Fruit fly (Drosophila melanogaster): ENCODE measurements around the gene Cpr78Cc.

DNA sequence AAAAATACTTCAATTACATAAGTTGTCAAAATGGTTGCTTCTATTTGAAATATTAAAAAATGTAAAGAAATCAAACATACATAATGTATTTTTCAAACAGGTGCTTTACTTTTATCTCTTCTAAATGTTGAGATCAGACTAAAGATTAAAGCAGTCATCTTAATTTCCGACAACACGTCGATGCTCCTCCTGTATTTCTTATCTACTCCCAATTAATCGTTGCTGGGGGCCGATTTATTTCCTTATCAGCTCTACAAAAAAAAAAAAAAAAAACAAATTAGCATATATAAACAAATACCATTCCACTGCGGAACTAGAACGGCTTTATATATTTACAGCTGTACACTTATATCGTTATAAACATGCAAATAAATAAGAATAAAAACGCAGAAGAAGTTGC, 18.7 kb upstream of the Cpr78Cc start:
- TF ChIP-seq CG14655 (GFP tag; optimal IDR thresholded peaks at IDR 0.05) (no peak), rn (GFP tag; IDR thresholded peaks at IDR 0.05) (no peak), D1 (tag; optimal IDR thresholded peaks at IDR 0.05) (no peak), EcR (GFP tag; optimal IDR thresholded peaks at IDR 0.05) (no peak), gl (tag; optimal IDR thresholded peaks at IDR 0.05) (no peak), CG17806 (tag; optimal IDR thresholded peaks at IDR 0.05) (no peak), CG15710 (tag; optimal IDR thresholded peaks at IDR 0.05) (no peak)

Measured in whole organism, pupa.